ENCODE assay signal across 2 worm cellular contexts in the genomic region with DNA sequence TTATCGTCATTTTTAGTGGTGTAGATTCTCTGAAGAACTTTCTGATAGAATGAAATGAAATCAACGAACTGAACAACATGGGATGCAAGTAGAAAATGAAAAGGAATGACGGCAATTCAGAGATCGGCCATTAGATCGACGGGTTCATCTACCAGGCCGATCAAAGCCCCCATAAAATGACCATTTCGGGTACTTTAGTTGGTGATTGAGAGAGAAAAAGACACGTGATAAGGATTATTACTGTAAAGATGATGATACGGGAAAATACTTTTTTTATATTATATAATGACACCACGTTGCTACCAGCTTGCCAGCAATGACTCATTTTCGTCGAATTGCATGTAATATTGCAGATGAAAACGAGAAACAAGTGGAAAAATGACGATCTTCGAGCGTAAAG.
TF ChIP-seq lines count a peak whose summit lies in the region.

best-1 (minus strand) TSS at position 29 of the 400 bp plus-strand sequence.

TF ChIP-seq in whole organism, L2 larva, 48 proteins besides CTCF, POLR2A, EP300 and RAD21 (continued from another document):
- TF ChIP-seq alr-1 (tag; optimal IDR thresholded peaks at IDR 0.05; lab: Kevin White, UChicago) = no peak
- TF ChIP-seq nhr-77 (tag; optimal IDR thresholded peaks at IDR 0.05; lab: Kevin White, UChicago) = no peak
- TF ChIP-seq unc-39 (tag; optimal IDR thresholded peaks at IDR 0.05; lab: Kevin White, UChicago) = no peak
- TF ChIP-seq nhr-129 (tag; optimal IDR thresholded peaks at IDR 0.05; lab: Kevin White, UChicago) = peak; percentile 5
- TF ChIP-seq dmd-4 (tag; optimal IDR thresholded peaks at IDR 0.05; lab: Kevin White, UChicago) = no peak
- TF ChIP-seq ztf-11 (tag; optimal IDR thresholded peaks at IDR 0.05; lab: Kevin White, UChicago) = no peak
- no peak for TF ChIP-seq nhr-6 (tag; optimal IDR thresholded peaks at IDR 0.05; lab: Kevin White, UChicago)
- TF ChIP-seq ama-1 (optimal IDR thresholded peaks at IDR 0.05; lab: Kevin White, UChicago) = no peak
- TF ChIP-seq aly-2 (tag; optimal IDR thresholded peaks at IDR 0.05; lab: Kevin White, UChicago) = no peak
- no peak for TF ChIP-seq R02D3.7 (tag; optimal IDR thresholded peaks at IDR 0.05; lab: Kevin White, UChicago)
- no peak for TF ChIP-seq ztf-4 (tag; optimal IDR thresholded peaks at IDR 0.05; lab: Kevin White, UChicago)
- no peak for TF ChIP-seq snpc-4 (tag; optimal IDR thresholded peaks at IDR 0.05; lab: Kevin White, UChicago)
- TF ChIP-seq egl-27 (tag; optimal IDR thresholded peaks at IDR 0.05; lab: Kevin White, UChicago) = no peak
- TF ChIP-seq lsy-2 (tag; optimal IDR thresholded peaks at IDR 0.05; lab: Kevin White, UChicago) = no peak
- TF ChIP-seq ztf-1 (GFP tag; conservative IDR thresholded peaks at IDR 0.05; lab: Robert Waterston, UW) = no peak
- TF ChIP-seq F13H6.1 (tag; optimal IDR thresholded peaks at IDR 0.05; lab: Kevin White, UChicago) = no peak
- no peak for TF ChIP-seq sem-4 (tag; optimal IDR thresholded peaks at IDR 0.05; lab: Kevin White, UChicago)
- TF ChIP-seq lin-39 (tag; optimal IDR thresholded peaks at IDR 0.05; lab: Kevin White, UChicago) = no peak
- no peak for TF ChIP-seq Y55F3AM.14 (GFP tag; optimal IDR thresholded peaks at IDR 0.05; lab: Kevin White, UChicago)
- TF ChIP-seq unc-62 (GFP tag; optimal IDR thresholded peaks at IDR 0.05; lab: Kevin White, UChicago) = no peak
- no peak for TF ChIP-seq ZK546.5 (tag; optimal IDR thresholded peaks at IDR 0.05; lab: Kevin White, UChicago)
- peak; percentile 26 for TF ChIP-seq crh-2 (tag; optimal IDR thresholded peaks at IDR 0.05; lab: Kevin White, UChicago)
- no peak for TF ChIP-seq unc-55 (GFP tag; optimal IDR thresholded peaks at IDR 0.05; lab: Kevin White, UChicago)
- TF ChIP-seq elt-3 (tag; optimal IDR thresholded peaks at IDR 0.05; lab: Kevin White, UChicago) = no peak
- TF ChIP-seq nhr-10 (tag; optimal IDR thresholded peaks at IDR 0.05; lab: Kevin White, UChicago) = no peak
- peak; percentile 56 for TF ChIP-seq sma-3 (GFP tag; optimal IDR thresholded peaks at IDR 0.05; lab: Kevin White, UChicago)
- no peak for TF ChIP-seq mbf-1 (tag; optimal IDR thresholded peaks at IDR 0.05; lab: Kevin White, UChicago)
- no peak for TF ChIP-seq nhr-11 (tag; optimal IDR thresholded peaks at IDR 0.05; lab: Kevin White, UChicago)
- peak; percentile 26 for TF ChIP-seq blmp-1 (tag; optimal IDR thresholded peaks at IDR 0.05; lab: Kevin White, UChicago; ENCODE audit: insufficient read depth)

TF ChIP-seq in whole organism, L4 larva, 104 proteins besides CTCF, POLR2A, EP300 and RAD21 (continued from another document):
- no peak for TF ChIP-seq zfp-3 (GFP tag; conservative IDR thresholded peaks at IDR 0.05; lab: Robert Waterston, UW)
- TF ChIP-seq duxl-1 (tag; optimal IDR thresholded peaks at IDR 0.05; lab: Kevin White, UChicago; ENCODE audit: poor library complexity) = no peak
- no peak for TF ChIP-seq daf-12 (tag; optimal IDR thresholded peaks at IDR 0.05; lab: Kevin White, UChicago)
- TF ChIP-seq mxl-2 (GFP tag; conservative IDR thresholded peaks at IDR 0.05; lab: Robert Waterston, UW) = no peak
- peak; percentile 32 for TF ChIP-seq hlh-11 (tag; optimal IDR thresholded peaks at IDR 0.05; lab: Kevin White, UChicago)
- no peak for TF ChIP-seq ZK337.2 (GFP tag; IDR thresholded peaks at IDR 0.05; lab: Robert Waterston, UW)
- peak in 1 of 2 experiments; percentile 67 for TF ChIP-seq mdl-1 (tag; optimal IDR thresholded peaks at IDR 0.05; lab: Kevin White, UChicago)
- TF ChIP-seq madf-9 (GFP tag; conservative IDR thresholded peaks at IDR 0.05; lab: Robert Waterston, UW) = no peak
- TF ChIP-seq tra-1 (GFP tag; IDR thresholded peaks at IDR 0.05; lab: Robert Waterston, UW) = no peak
- TF ChIP-seq zfp-2 (tag; optimal IDR thresholded peaks at IDR 0.05; lab: Kevin White, UChicago) = no peak
- no peak for TF ChIP-seq attf-4 (tag; optimal IDR thresholded peaks at IDR 0.05; lab: Kevin White, UChicago)
- no peak for TF ChIP-seq ztf-7 (tag; optimal IDR thresholded peaks at IDR 0.05; lab: Kevin White, UChicago)
- no peak for TF ChIP-seq aha-1 (tag; lab: Kevin White, UChicago)
- no peak for TF ChIP-seq nhr-25 (tag; optimal IDR thresholded peaks at IDR 0.05; lab: Kevin White, UChicago; ENCODE audit: borderline replicate concordance, insufficient read depth)
- TF ChIP-seq hmg-1.1 (GFP tag; IDR thresholded peaks at IDR 0.05; lab: Robert Waterston, UW) = no peak
- no peak for TF ChIP-seq hif-1 (tag; optimal IDR thresholded peaks at IDR 0.05; lab: Kevin White, UChicago)
- no peak for TF ChIP-seq ceh-82 (tag; optimal IDR thresholded peaks at IDR 0.05; lab: Kevin White, UChicago)
